Fruit fly (Drosophila melanogaster): Measurements from ENCODE around the gene CG43092.

- TF ChIP-seq Snoo (tag; optimal IDR thresholded peaks at IDR 0.05) (no peak), CG32121 (GFP tag; IDR thresholded peaks at IDR 0.05) (no peak), CG9948 (tag; optimal IDR thresholded peaks at IDR 0.05) (no peak), CG15710 (tag; optimal IDR thresholded peaks at IDR 0.05) (no peak), rn (GFP tag; IDR thresholded peaks at IDR 0.05) (no peak), D1 (tag; optimal IDR thresholded peaks at IDR 0.05) (no peak), gl (tag; optimal IDR thresholded peaks at IDR 0.05) (no peak), CG10348 (GFP tag; IDR thresholded peaks at IDR 0.05) (no peak), CG14655 (GFP tag; optimal IDR thresholded peaks at IDR 0.05) (no peak), EcR (GFP tag; optimal IDR thresholded peaks at IDR 0.05) (no peak)
These were observed 40.8 kb upstream of the CG43092 start for dm6 chr3R:22810277-22810676.
